Fruit fly (Drosophila melanogaster) whole organism, embryonic: ENCODE data around the gene CG11668.

Experiments
- ATbp ChIP-seq: fragments of 200-800 bp; sonication (Bioruptor generic); optimal IDR thresholded peaks from 2 replicates; lab custom pipeline; 2017; ENCODE audit warnings: missing biosample characterization, mild to moderate bottlenecking, missing genetic modification characterization, missing genetic modification reagents
- CG10321 ChIP-seq: fragments of 200-800 bp; sonication (Bioruptor generic); IDR thresholded peaks from 2 replicates; pipeline ENCODE4 v1.3.6; 2022; ENCODE audit warnings: missing biosample characterization, missing genetic modification characterization
- CG10565 ChIP-seq: fragments of 200-800 bp; sonication (Bioruptor generic); optimal IDR thresholded peaks from 3 replicates; lab custom pipeline; 2016; ENCODE audit warnings: missing biosample characterization, mild to moderate bottlenecking, missing genetic modification characterization
- CG11695 ChIP-seq: fragments of 200-800 bp; sonication (Bioruptor generic); IDR thresholded peaks from 3 replicates; pipeline ENCODE4 v1.3.6; 2022; ENCODE audit warnings: missing biosample characterization, missing genetic modification characterization
- CG12155 ChIP-seq: fragments of 200-800 bp; sonication (Bioruptor generic); optimal IDR thresholded peaks from 3 replicates; lab custom pipeline; 2016; ENCODE audit warnings: missing biosample characterization, missing genetic modification characterization
- CG13624 ChIP-seq: fragments of 200-800 bp; sonication (Bioruptor generic); optimal IDR thresholded peaks from 2 replicates; lab custom pipeline; 2016; ENCODE audit warnings: missing biosample characterization, missing genetic modification characterization
- CG14441 ChIP-seq: fragments of 200-800 bp; sonication (Bioruptor generic); IDR thresholded peaks from 2 replicates; pipeline ENCODE4 v1.3.6; 2022; ENCODE audit warnings: missing biosample characterization, missing genetic modification characterization
- CG15479 ChIP-seq: fragments of 200-800 bp; sonication (Bioruptor generic); optimal IDR thresholded peaks from 3 replicates; lab custom pipeline; 2019; ENCODE audit warnings: missing biosample characterization, mild to moderate bottlenecking, missing genetic modification characterization, moderate library complexity
- CG16779 ChIP-seq: fragments of 200-800 bp; sonication (Bioruptor generic); IDR thresholded peaks from 2 replicates; pipeline ENCODE4 v1.3.6; 2022; ENCODE audit warnings: missing biosample characterization, missing genetic modification characterization
- CG17361 ChIP-seq: fragments of 200-800 bp; sonication (Bioruptor generic); IDR thresholded peaks from 3 replicates; pipeline ENCODE4 v1.3.6; 2022; ENCODE audit warnings: missing biosample characterization, missing genetic modification characterization
- CG2712 ChIP-seq: fragments of 200-800 bp; optimal IDR thresholded peaks from 3 replicates; lab custom pipeline; 2019; ENCODE audit warnings: missing biosample characterization, mild to moderate bottlenecking, missing genetic modification characterization, moderate library complexity
- CG6654 ChIP-seq: fragments of 200-800 bp; sonication (Bioruptor generic); optimal IDR thresholded peaks from 2 replicates; lab custom pipeline; 2017; ENCODE audit warnings: missing biosample characterization, mild to moderate bottlenecking, missing genetic modification characterization
- CG8290 ChIP-seq, 3 experiments: fragments of 200-800 bp; sonication (Bioruptor generic); optimal IDR thresholded peaks; 2 replicates each; lab custom pipeline; 2016 to 2019; ENCODE audit warnings: missing biosample characterization in 3 of 3, missing genetic modification characterization in 3 of 3, mild to moderate bottlenecking in 2 of 3, moderate library complexity in 1 of 3
- CG9932 ChIP-seq: fragments of 200-800 bp; sonication (Bioruptor generic); IDR thresholded peaks from 2 replicates; pipeline ENCODE4 v1.3.6; 2022; ENCODE audit warnings: missing biosample characterization, missing genetic modification characterization
- CkIIα-i1 ChIP-seq: fragments of 200-800 bp; sonication (Bioruptor generic); IDR thresholded peaks from 2 replicates; pipeline ENCODE4 v1.3.6; 2022; ENCODE audit warnings: missing biosample characterization, missing genetic modification characterization
- CrebB ChIP-seq: fragments of 200-800 bp; sonication (Bioruptor generic); optimal IDR thresholded peaks from 3 replicates; lab custom pipeline; 2018; ENCODE audit warnings: missing biosample characterization, mild to moderate bottlenecking, missing genetic modification characterization
- D19A ChIP-seq: fragments of 200-800 bp; optimal IDR thresholded peaks from 3 replicates; lab custom pipeline; 2019; ENCODE audit warnings: missing biosample characterization, mild to moderate bottlenecking, missing genetic modification characterization, moderate library complexity
- Drgx ChIP-seq: fragments of 200-800 bp; sonication (Bioruptor generic); IDR thresholded peaks from 2 replicates; pipeline ENCODE4 v1.3.6; 2022; ENCODE audit warnings: missing biosample characterization, missing genetic modification characterization
- Hr51 ChIP-seq, 2 experiments: fragments of 200-800 bp; sonication (Bioruptor generic); optimal IDR thresholded peaks; 2 replicates in 1 of 2; 3 replicates in 1 of 2; lab custom pipeline; 2016 to 2018; ENCODE audit warnings: missing biosample characterization in 2 of 2, missing genetic modification characterization in 2 of 2, mild to moderate bottlenecking in 1 of 2, moderate library complexity in 1 of 2
- NC2β ChIP-seq: fragments of 200-800 bp; sonication (Bioruptor generic); optimal IDR thresholded peaks from 2 replicates; lab custom pipeline; 2016; ENCODE audit warnings: missing biosample characterization, missing genetic modification characterization
- Ptx1 ChIP-seq: fragments of 200-800 bp; sonication (Bioruptor generic); IDR thresholded peaks from 2 replicates; pipeline ENCODE4 v1.3.6; 2022; ENCODE audit warnings: missing biosample characterization, missing genetic modification characterization
- Ravus ChIP-seq: fragments of 200-800 bp; sonication (Bioruptor generic); IDR thresholded peaks from 2 replicates; pipeline ENCODE4 v1.3.6; 2022; ENCODE audit warnings: missing biosample characterization, missing genetic modification characterization
- Rfx ChIP-seq: fragments of 200-800 bp; sonication (Bioruptor generic); IDR thresholded peaks from 2 replicates; pipeline ENCODE4 v1.3.6; 2022; ENCODE audit warnings: missing biosample characterization, missing genetic modification characterization
- Sox102F ChIP-seq: fragments of 200-800 bp; sonication (Bioruptor generic); optimal IDR thresholded peaks from 2 replicates; lab custom pipeline; 2018; ENCODE audit warnings: missing biosample characterization, mild to moderate bottlenecking, missing genetic modification characterization, moderate library complexity
- Stat92E ChIP-seq, 3 experiments: fragments of >200 bp in 2 of 3; fragments of 200-800 bp in 1 of 3; sonication (Bioruptor generic) in 1 of 3; optimal IDR thresholded peaks; 2 replicates each; lab custom pipeline; 2017 to 2019; ENCODE audit warnings: missing biosample characterization in 3 of 3, missing genetic modification characterization in 3 of 3, mild to moderate bottlenecking in 1 of 3, moderate library complexity in 1 of 3
- Xbp1 ChIP-seq: fragments of 200-800 bp; sonication (Bioruptor generic); optimal IDR thresholded peaks from 3 replicates; lab custom pipeline; 2016; ENCODE audit warnings: missing biosample characterization, mild to moderate bottlenecking, missing genetic modification characterization
- al ChIP-seq: fragments of 200-800 bp; sonication (Bioruptor generic); IDR thresholded peaks from 2 replicates; pipeline ENCODE4 v1.3.6; 2022; ENCODE audit warnings: missing biosample characterization, missing genetic modification characterization
- aop ChIP-seq: fragments of 200-800 bp; sonication (Bioruptor generic); IDR thresholded peaks from 2 replicates; pipeline ENCODE4 v1.3.6; 2022; ENCODE audit warnings: missing biosample characterization, missing genetic modification characterization
- ara ChIP-seq: fragments of 200-800 bp; sonication (Bioruptor generic); IDR thresholded peaks from 2 replicates; pipeline ENCODE4 v1.3.6; 2022; ENCODE audit warnings: missing biosample characterization, missing genetic modification characterization
- cwo ChIP-seq: fragments of 200-800 bp; sonication (Bioruptor generic); optimal IDR thresholded peaks from 3 replicates; lab custom pipeline; 2017; ENCODE audit warnings: missing biosample characterization, missing genetic modification characterization, mild to moderate bottlenecking, moderate library complexity, missing genetic modification reagents
- dan ChIP-seq: fragments of 200-800 bp; sonication (Bioruptor generic); IDR thresholded peaks from 2 replicates; pipeline ENCODE4 v1.3.6; 2022; ENCODE audit warnings: missing biosample characterization, missing genetic modification characterization
- dmrt99B ChIP-seq: fragments of 200-800 bp; sonication (Bioruptor generic); optimal IDR thresholded peaks from 2 replicates; lab custom pipeline; 2018; ENCODE audit warnings: missing biosample characterization, mild to moderate bottlenecking, missing genetic modification characterization, moderate library complexity
- dpn ChIP-seq, 2 experiments: fragments of 200-800 bp; sonication (Bioruptor generic); optimal IDR thresholded peaks; 3 replicates each; lab custom pipeline; 2016; ENCODE audit warnings: missing biosample characterization in 2 of 2, missing genetic modification characterization in 2 of 2
- en ChIP-seq: fragments of 200-800 bp; sonication (Bioruptor generic); optimal IDR thresholded peaks from 2 replicates; lab custom pipeline; 2016; ENCODE audit warnings: missing biosample characterization, missing genetic modification characterization
- eve ChIP-seq, 2 experiments: fragments of >200 bp; optimal IDR thresholded peaks; 2 replicates each; lab custom pipeline; 2017; ENCODE audit warnings: missing biosample characterization in 2 of 2, missing genetic modification characterization in 2 of 2
- gem ChIP-seq: fragments of 200-800 bp; sonication (Bioruptor generic); optimal IDR thresholded peaks from 2 replicates; lab custom pipeline; 2019; ENCODE audit warnings: missing biosample characterization, mild to moderate bottlenecking, missing genetic modification characterization, moderate library complexity
- grau ChIP-seq: fragments of 200-800 bp; optimal IDR thresholded peaks from 3 replicates; lab custom pipeline; 2019; ENCODE audit warnings: missing biosample characterization, mild to moderate bottlenecking, missing genetic modification characterization, moderate library complexity
- nau ChIP-seq: fragments of 200-800 bp; sonication (Bioruptor generic); optimal IDR thresholded peaks from 3 replicates; lab custom pipeline; 2017; ENCODE audit warnings: missing biosample characterization, mild to moderate bottlenecking, missing genetic modification characterization, missing genetic modification reagents
- pan ChIP-seq, 4 experiments: fragments of >200 bp in 3 of 4; fragments of 200-800 bp in 1 of 4; sonication (Bioruptor generic) in 1 of 4; optimal IDR thresholded peaks in 3 of 4; IDR thresholded peaks in 1 of 4; 2 replicates each; pipeline versions ENCODE4 v1.3.6 to Lab custom; 2017 to 2022; ENCODE audit warnings: missing biosample characterization in 2 of 4, missing genetic modification characterization in 2 of 4, mixed read lengths in 1 of 4
- peb ChIP-seq: fragments of 200-800 bp; sonication (Bioruptor generic); IDR thresholded peaks from 2 replicates; pipeline ENCODE4 v1.3.6; 2022; ENCODE audit warnings: missing biosample characterization, missing genetic modification characterization
- phol ChIP-seq: fragments of 200-800 bp; sonication (Bioruptor generic); optimal IDR thresholded peaks from 3 replicates; lab custom pipeline; 2018; ENCODE audit warnings: missing biosample characterization, mild to moderate bottlenecking, missing genetic modification characterization, moderate library complexity
- prd ChIP-seq, 3 experiments: fragments of >200 bp in 2 of 3; fragments of 200-800 bp in 1 of 3; sonication (Bioruptor generic) in 1 of 3; optimal IDR thresholded peaks in 2 of 3; IDR thresholded peaks in 1 of 3; 2 replicates in 2 of 3; 3 replicates in 1 of 3; pipeline versions ENCODE4 v1.3.6 to Lab custom; 2017 to 2022; ENCODE audit warnings: missing biosample characterization in 1 of 3, missing genetic modification characterization in 1 of 3
- rib ChIP-seq: fragments of 200-800 bp; sonication (Bioruptor generic); IDR thresholded peaks from 2 replicates; pipeline ENCODE4 v1.3.6; 2022; ENCODE audit warnings: missing biosample characterization, missing genetic modification characterization
- sd ChIP-seq: fragments of 200-800 bp; sonication (Bioruptor generic); optimal IDR thresholded peaks from 3 replicates; lab custom pipeline; 2018; ENCODE audit warnings: missing biosample characterization, mild to moderate bottlenecking, missing genetic modification characterization, moderate library complexity
- sens ChIP-seq: fragments of 200-800 bp; sonication (Bioruptor generic); peaks from one replicate; lab custom pipeline; 2016; ENCODE audit warnings: missing biosample characterization, missing genetic modification characterization
- slbo ChIP-seq: fragments of 200-800 bp; sonication (Bioruptor generic); IDR thresholded peaks from 2 replicates; pipeline ENCODE4 v1.3.6; 2022; ENCODE audit warnings: missing biosample characterization, missing genetic modification characterization
- tup ChIP-seq: fragments of 200-800 bp; sonication (Bioruptor generic); optimal IDR thresholded peaks from 2 replicates; lab custom pipeline; 2016; ENCODE audit warnings: missing biosample characterization, mild to moderate bottlenecking, missing genetic modification characterization, moderate library complexity

Gene CG11668

DNA sequence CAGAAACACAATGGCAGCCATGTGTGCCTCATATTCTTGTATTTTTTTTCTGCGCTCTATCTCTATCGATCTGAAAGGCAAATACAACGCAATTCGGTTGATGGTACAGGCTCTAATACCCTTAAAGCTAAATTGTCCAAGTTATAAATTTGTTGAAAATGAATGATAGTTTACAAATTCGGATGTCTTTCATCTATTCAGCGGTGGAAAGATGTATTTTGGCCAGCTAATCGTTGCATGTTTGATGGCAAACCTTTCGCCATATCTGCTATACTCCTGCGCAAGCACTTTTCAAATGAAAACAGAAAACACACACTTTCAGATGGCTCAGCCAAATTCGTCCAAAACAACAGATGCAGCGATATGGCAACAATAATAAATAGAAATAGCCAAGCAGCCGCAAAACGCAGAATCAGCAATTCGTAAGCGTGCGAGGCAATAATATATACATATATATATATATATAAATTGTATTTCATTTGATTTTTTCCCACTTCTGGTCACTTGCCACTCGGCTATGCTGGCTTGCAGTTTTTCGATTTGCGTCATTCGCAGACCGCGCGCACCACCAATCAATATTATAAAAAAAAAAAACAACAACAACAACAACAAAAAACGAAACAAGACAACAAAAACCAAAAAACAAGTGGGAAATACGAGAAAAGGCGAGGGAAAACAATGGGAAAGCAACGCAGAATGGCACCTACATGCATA, 23.9 kb upstream of the CG11668 start (continued):
- TF ChIP-seq CrebB = no peak
- TF ChIP-seq nau (GFP tag; lab: Kevin White, UChicago) = no peak
- TF ChIP-seq CG17361 (GFP tag; lab: Robert Waterston, UW) = 0 out of 3 replicates have a peak, but pooled peaks have one; percentile 18
- peak; percentile 42 for TF ChIP-seq CG9932
- peak in 1 of 2 experiments; percentile 1 for TF ChIP-seq dpn (GFP tag; optimal IDR thresholded peaks at IDR 0.05; lab: Kevin White, UChicago)
- TF ChIP-seq CkIIα-i1 (GFP tag; lab: Robert Waterston, UW) = no peak
- TF ChIP-seq CG15479 (GFP tag; lab: Kevin White, UChicago) = no peak
- no peak for TF ChIP-seq aop (GFP tag; lab: Robert Waterston, UW)
- peak; percentile 55 for TF ChIP-seq D19A (tag; lab: Kevin White, UChicago)
- TF ChIP-seq Xbp1 (GFP tag; lab: Kevin White, UChicago) = peak; percentile 0
- peak in 1 of 2 experiments; percentile 30 for TF ChIP-seq Hr51 (GFP tag; optimal IDR thresholded peaks at IDR 0.05; lab: Kevin White, UChicago)
- TF ChIP-seq tup (GFP tag; lab: Kevin White, UChicago) = no peak
- TF ChIP-seq Rfx (GFP tag; lab: Robert Waterston, UW) = peak; percentile 43
- 0 out of 2 replicates have a peak, but pooled peaks have one; percentile 35 for TF ChIP-seq CG14441 (GFP tag; lab: Robert Waterston, UW)
- TF ChIP-seq dmrt99B (tag; lab: Kevin White, UChicago) = peak; percentile 27
- no peak for TF ChIP-seq prd (optimal IDR thresholded peaks at IDR 0.05; lab: Kevin White, UChicago)
- peak; percentile 56; the same call in 2 of the 3 replicates for TF ChIP-seq prd (GFP tag; IDR thresholded peaks at IDR 0.05; lab: Robert Waterston, UW)
- peak; percentile 13 for TF ChIP-seq cwo (GFP tag; lab: Kevin White, UChicago)
- TF ChIP-seq CG13624 = peak; percentile 20
- TF ChIP-seq al = no peak
- TF ChIP-seq sd (tag; lab: Kevin White, UChicago) = no peak
- TF ChIP-seq CG6654 = no peak
- no peak for TF ChIP-seq CG12155 (GFP tag; lab: Kevin White, UChicago)
- no peak for TF ChIP-seq NC2β (GFP tag; lab: Kevin White, UChicago)
- TF ChIP-seq sens = peak; percentile 40
- TF ChIP-seq rib (GFP tag; lab: Robert Waterston, UW) = no peak
- TF ChIP-seq CG11695 = 0 out of 3 replicates have a peak, but pooled peaks have one; percentile 16
- no peak for TF ChIP-seq peb (GFP tag; lab: Robert Waterston, UW)
- TF ChIP-seq dan (GFP tag; lab: Robert Waterston, UW) = no peak
- peak; percentile 26; the same call in 1 of the 2 replicates for TF ChIP-seq slbo (GFP tag; lab: Robert Waterston, UW)
- no peak for TF ChIP-seq pan (optimal IDR thresholded peaks at IDR 0.05; lab: Kevin White, UChicago)
- TF ChIP-seq pan (GFP tag; optimal IDR thresholded peaks at IDR 0.05 in 1 of 2, IDR thresholded peaks at IDR 0.05 in 1 of 2) = peak in 1 of 2 experiments; percentile 49
- TF ChIP-seq ara (GFP tag; lab: Robert Waterston, UW) = 0 out of 2 replicates have a peak, but pooled peaks have one; percentile 33
- no peak for TF ChIP-seq CG16779 (GFP tag; lab: Robert Waterston, UW)
- TF ChIP-seq CG8290 (GFP tag; optimal IDR thresholded peaks at IDR 0.05; lab: Kevin White, UChicago) = no peak
- peak in 1 of 2 experiments; percentile 41 for TF ChIP-seq CG8290 (tag; optimal IDR thresholded peaks at IDR 0.05; lab: Kevin White, UChicago)
- no peak for TF ChIP-seq ATbp (GFP tag; lab: Kevin White, UChicago)
- no peak for TF ChIP-seq Ravus
- peak; percentile 1 for TF ChIP-seq CG2712 (tag; lab: Kevin White, UChicago)
- TF ChIP-seq CG10565 = no peak
- no peak for TF ChIP-seq en (GFP tag; lab: Kevin White, UChicago)
- TF ChIP-seq gem (tag; lab: Kevin White, UChicago) = peak; percentile 29
- peak; percentile 6 for TF ChIP-seq Sox102F (GFP tag; lab: Kevin White, UChicago)
- peak; percentile 12; the same call in 1 of the 2 replicates for TF ChIP-seq Ptx1
- TF ChIP-seq phol = peak; percentile 7
- TF ChIP-seq eve (GFP tag; optimal IDR thresholded peaks at IDR 0.05; lab: Kevin White, UChicago) = no peak
- no peak for TF ChIP-seq CG10321 (GFP tag; lab: Robert Waterston, UW)
- peak; percentile 19 for TF ChIP-seq grau (tag; lab: Kevin White, UChicago)
- TF ChIP-seq Drgx (GFP tag; lab: Robert Waterston, UW) = peak; percentile 55
- peak in 1 of 3 experiments; percentile 20 for TF ChIP-seq Stat92E (GFP tag; optimal IDR thresholded peaks at IDR 0.05; lab: Kevin White, UChicago)
